Worm (Caenorhabditis elegans) whole organism, L1 larva: ENCODE data around the gene ddr-2.

Experiments
- C04F5.9 ChIP-seq: sonication (generic microtip); optimal IDR thresholded peaks from 2 replicates; lab custom pipeline; 2016; ENCODE audit warnings: missing genetic modification characterization, missing compliant biosample characterization
- C16A3.4 ChIP-seq: fragments of 150-350 bp; optimal IDR thresholded peaks from 2 replicates; lab custom pipeline; 2014; ENCODE audit warnings: missing biosample characterization, missing genetic modification characterization
- F16B12.6 ChIP-seq: fragments of 150-350 bp; optimal IDR thresholded peaks from 2 replicates; lab custom pipeline; 2014; ENCODE audit warnings: missing biosample characterization, missing genetic modification characterization
- Y116A8C.19 ChIP-seq: sonication (generic microtip); optimal IDR thresholded peaks from 2 replicates; lab custom pipeline; 2016; ENCODE audit warnings: missing compliant biosample characterization, missing genetic modification characterization, borderline replicate concordance
- aha-1 ChIP-seq: fragments of 150-350 bp; optimal IDR thresholded peaks from 2 replicates; lab custom pipeline; 2014; ENCODE audit warnings: missing biosample characterization, missing genetic modification characterization
- ama-1 ChIP-seq: fragments of 150-350 bp; optimal IDR thresholded peaks from 2 replicates; lab custom pipeline; 2014
- ceh-90 ChIP-seq: sonication (generic microtip); optimal IDR thresholded peaks from 2 replicates; lab custom pipeline; 2016; ENCODE audit warnings: missing genetic modification characterization, missing compliant biosample characterization
- ces-1 ChIP-seq: fragments of 150-350 bp; optimal IDR thresholded peaks from 2 replicates; lab custom pipeline; 2014; ENCODE audit warnings: missing biosample characterization, missing genetic modification reagents, missing genetic modification characterization
- dpl-1 ChIP-seq, 3 experiments: fragments of 150-350 bp in 2 of 3; sonication (generic microtip) in 1 of 3; optimal IDR thresholded peaks; 2 replicates each; lab custom pipeline; 2014 to 2017; ENCODE audit warnings: missing biosample characterization in 3 of 3, missing genetic modification characterization in 3 of 3, missing genetic modification reagents in 3 of 3
- efl-1 ChIP-seq, 4 experiments: fragments of 150-350 bp; optimal IDR thresholded peaks in 3 of 4; peaks in 1 of 4; 1 replicate in 1 of 4; 2 replicates in 3 of 4; lab custom pipeline; 2014; ENCODE audit warnings: missing biosample characterization in 2 of 4, missing genetic modification characterization in 2 of 4, missing genetic modification reagents in 2 of 4
- egl-13 ChIP-seq: sonication (generic microtip); optimal IDR thresholded peaks from 2 replicates; lab custom pipeline; 2016; ENCODE audit warnings: missing genotype, missing genetic modification reagents, missing genetic modification characterization, missing compliant biosample characterization
- elt-2 ChIP-seq: sonication (generic microtip); optimal IDR thresholded peaks from 2 replicates; lab custom pipeline; 2016; ENCODE audit warnings: missing genetic modification characterization, mild to moderate bottlenecking, inconsistent platforms, missing compliant biosample characterization, missing genetic modification reagents
- elt-3 ChIP-seq, 6 experiments: fragments of 150-350 bp in 1 of 6; sonication (generic microtip); optimal IDR thresholded peaks; 2 replicates each; lab custom pipeline; 2017 to 2018; ENCODE audit warnings: missing biosample characterization in 6 of 6, missing genetic modification characterization in 6 of 6, inconsistent platforms in 1 of 6
- ets-5 ChIP-seq: fragments of 200-800 bp; sonication (Bioruptor generic); IDR thresholded peaks from 2 replicates; pipeline ENCODE4 v1.3.6; 2022; ENCODE audit warnings: missing genetic modification characterization, missing compliant biosample characterization
- fkh-4 ChIP-seq: sonication (generic microtip); optimal IDR thresholded peaks from 2 replicates; lab custom pipeline; 2016; ENCODE audit warnings: missing compliant biosample characterization, missing genetic modification characterization, borderline replicate concordance
- fkh-8 ChIP-seq: sonication (generic microtip); optimal IDR thresholded peaks from 2 replicates; lab custom pipeline; 2016; ENCODE audit warnings: mild to moderate bottlenecking, missing genetic modification characterization, missing compliant biosample characterization
- hpl-2 ChIP-seq: fragments of 150-350 bp; optimal IDR thresholded peaks from 2 replicates; lab custom pipeline; 2014; ENCODE audit warnings: missing biosample characterization, missing genetic modification reagents, missing genetic modification characterization
- irx-1 ChIP-seq: sonication (generic microtip); optimal IDR thresholded peaks from 2 replicates; lab custom pipeline; 2016; ENCODE audit warnings: missing genetic modification characterization, missing compliant biosample characterization
- isw-1 ChIP-seq: fragments of 200-800 bp; sonication (Bioruptor generic); IDR thresholded peaks from 2 replicates; pipeline ENCODE4 v1.3.6; 2022; ENCODE audit warnings: missing genetic modification characterization, missing compliant biosample characterization
- lin-13 ChIP-seq: fragments of 150-350 bp; optimal IDR thresholded peaks from 2 replicates; lab custom pipeline; 2014; ENCODE audit warnings: missing biosample characterization, missing genetic modification reagents, missing genetic modification characterization
- lin-15B ChIP-seq: fragments of 150-350 bp; sonication (generic microtip); optimal IDR thresholded peaks from 3 replicates; lab custom pipeline; 2014; ENCODE audit warnings: missing biosample characterization, missing genetic modification characterization
- lin-39 ChIP-seq: fragments of 150-350 bp; optimal IDR thresholded peaks from 2 replicates; lab custom pipeline; 2014; ENCODE audit warnings: missing biosample characterization, missing genetic modification reagents, missing genetic modification characterization
- lsy-2 ChIP-seq, 2 experiments: fragments of 150-350 bp; optimal IDR thresholded peaks; 2 replicates each; lab custom pipeline; 2014; ENCODE audit warnings: missing biosample characterization in 2 of 2, missing genetic modification characterization in 2 of 2
- nhr-19 ChIP-seq: fragments of 200-800 bp; sonication (Bioruptor generic); conservative IDR thresholded peaks from 2 replicates; pipeline ENCODE4 v1.3.6; 2022; ENCODE audit warnings: missing genetic modification characterization, missing compliant biosample characterization
- nhr-20 ChIP-seq: sonication (generic microtip); optimal IDR thresholded peaks from 2 replicates; lab custom pipeline; 2016; ENCODE audit warnings: mild to moderate bottlenecking, missing genetic modification characterization, missing compliant biosample characterization
- nhr-28 ChIP-seq: fragments of 150-350 bp; optimal IDR thresholded peaks from 2 replicates; lab custom pipeline; 2014; ENCODE audit warnings: missing biosample characterization, missing genetic modification characterization
- nhr-47 ChIP-seq: sonication (generic microtip); optimal IDR thresholded peaks from 2 replicates; lab custom pipeline; 2016; ENCODE audit warnings: mild to moderate bottlenecking, missing genetic modification characterization, moderate library complexity, missing compliant biosample characterization
- nhr-76 ChIP-seq: sonication (generic microtip); optimal IDR thresholded peaks from 2 replicates; lab custom pipeline; 2017; ENCODE audit warnings: missing biosample characterization, missing genetic modification characterization
- nhr-84 ChIP-seq: sonication (generic microtip); optimal IDR thresholded peaks from 2 replicates; lab custom pipeline; 2017; ENCODE audit warnings: missing biosample characterization, missing genetic modification characterization
- nhr-90 ChIP-seq: sonication (generic microtip); optimal IDR thresholded peaks from 2 replicates; lab custom pipeline; 2016; ENCODE audit warnings: mild to moderate bottlenecking, missing genetic modification characterization, missing compliant biosample characterization; ENCODE audit not compliant: poor library complexity
- skn-1 ChIP-seq: fragments of 150-350 bp; optimal IDR thresholded peaks from 2 replicates; lab custom pipeline; 2014; ENCODE audit warnings: missing biosample characterization, missing genetic modification characterization
- sox-4 ChIP-seq: sonication (generic microtip); optimal IDR thresholded peaks from 2 replicates; lab custom pipeline; 2016; ENCODE audit warnings: missing genetic modification characterization, missing compliant biosample characterization
- sptf-1 ChIP-seq: fragments of 150-350 bp; optimal IDR thresholded peaks from 2 replicates; lab custom pipeline; 2014; ENCODE audit warnings: missing biosample characterization, missing genetic modification characterization
- tbx-2 ChIP-seq: sonication (generic microtip); optimal IDR thresholded peaks from 2 replicates; lab custom pipeline; 2016; ENCODE audit warnings: missing genetic modification characterization, missing compliant biosample characterization
- unc-130 ChIP-seq: fragments of 150-350 bp; optimal IDR thresholded peaks from 2 replicates; lab custom pipeline; 2017; ENCODE audit warnings: missing biosample characterization, missing genetic modification characterization, inconsistent platforms
- vab-15 ChIP-seq: sonication (generic microtip); optimal IDR thresholded peaks from 2 replicates; lab custom pipeline; 2017; ENCODE audit warnings: missing genotype, mild to moderate bottlenecking, missing genetic modification characterization, missing compliant biosample characterization
- xbp-1 ChIP-seq: sonication (generic microtip); optimal IDR thresholded peaks from 2 replicates; lab custom pipeline; 2016; ENCODE audit warnings: missing genetic modification characterization, missing compliant biosample characterization
- zag-1 ChIP-seq: fragments of 150-350 bp; optimal IDR thresholded peaks from 2 replicates; lab custom pipeline; 2014; ENCODE audit warnings: missing biosample characterization, missing genetic modification characterization
- zip-4 ChIP-seq: fragments of 200-800 bp; sonication (Bioruptor generic); optimal IDR thresholded peaks from 2 replicates; lab custom pipeline; 2018; ENCODE audit warnings: mild to moderate bottlenecking, missing genetic modification characterization, moderate library complexity, missing compliant biosample characterization

The ddr-2 gene

ce11 chrX:3291948-3292347, 23.2 kb upstream of the ddr-2 start:
- no peak for TF ChIP-seq ceh-90
- no peak for TF ChIP-seq egl-13
- TF ChIP-seq fkh-4 (tag; lab: Kevin White, UChicago): no peak
- TF ChIP-seq tbx-2 (tag; lab: Kevin White, UChicago): no peak
- no peak for TF ChIP-seq ces-1 (GFP tag; lab: Kevin White, UChicago)
- TF ChIP-seq zag-1 (tag; lab: Kevin White, UChicago): no peak
- TF ChIP-seq sptf-1 (tag; lab: Kevin White, UChicago): no peak
- TF ChIP-seq dpl-1 (GFP tag; optimal IDR thresholded peaks at IDR 0.05; lab: Kevin White, UChicago): no peak
- TF ChIP-seq sox-4: no peak
- no peak for TF ChIP-seq lsy-2 (tag; optimal IDR thresholded peaks at IDR 0.05; lab: Kevin White, UChicago)
- TF ChIP-seq nhr-76: no peak
- TF ChIP-seq F16B12.6 (tag; lab: Kevin White, UChicago): no peak

ce11 chrX:3296182-3296581, 18.9 kb upstream of the ddr-2 start, which contains the start of gene K09C4.2:
Gene K09C4.2 (plus strand): TSS chrX:3296482.
- TF ChIP-seq elt-3 (tag; optimal IDR thresholded peaks at IDR 0.05; lab: Kevin White, UChicago) (no peak), xbp-1 (no peak), hpl-2 (GFP tag; lab: Kevin White, UChicago) (no peak), nhr-19 (GFP tag; lab: Robert Waterston, UW) (no peak), lin-39 (tag; lab: Kevin White, UChicago) (no peak), isw-1 (GFP tag; lab: Robert Waterston, UW) (no peak), zip-4 (GFP tag; lab: Kevin White, UChicago) (no peak), nhr-90 (tag; lab: Kevin White, UChicago) (no peak), skn-1 (tag; lab: Kevin White, UChicago) (no peak), zag-1 (tag; lab: Kevin White, UChicago) (no peak), nhr-28 (tag; lab: Kevin White, UChicago) (no peak), fkh-8 (tag; lab: Kevin White, UChicago) (no peak), ets-5 (GFP tag; lab: Robert Waterston, UW) (no peak)
- TF ChIP-seq, all 84 proteins: peak for 0

ce11 chrX:3297812-3298211, 17.3 kb upstream of the ddr-2 start:
- TF ChIP-seq xbp-1 (no peak), ama-1 (lab: Kevin White, UChicago) (no peak), nhr-20 (tag; lab: Kevin White, UChicago) (peak; percentile 29), ces-1 (GFP tag; lab: Kevin White, UChicago) (no peak), nhr-47 (tag; lab: Kevin White, UChicago) (no peak), C04F5.9 (tag; lab: Kevin White, UChicago) (no peak), nhr-90 (tag; lab: Kevin White, UChicago) (no peak), efl-1 (optimal IDR thresholded peaks at IDR 0.05; lab: Kevin White, UChicago) (no peak), efl-1 (GFP tag; optimal IDR thresholded peaks at IDR 0.05 in 1 of 2; lab: Kevin White, UChicago) (no peak), Y116A8C.19 (tag; lab: Kevin White, UChicago) (no peak), irx-1 (no peak), C16A3.4 (tag; lab: Kevin White, UChicago) (no peak), aha-1 (no peak), lin-15B (no peak), lin-13 (no peak), elt-2 (peak; percentile 87), elt-3 (tag; optimal IDR thresholded peaks at IDR 0.05; lab: Kevin White, UChicago) (no peak), vab-15 (tag; lab: Kevin White, UChicago) (no peak), unc-130 (tag; lab: Kevin White, UChicago) (no peak)
- TF ChIP-seq, all 84 proteins: peak for 2

- TF ChIP-seq nhr-84 (tag; lab: Kevin White, UChicago): no peak
- TF ChIP-seq, all 84 proteins: peak for 0
These were observed 16.5 kb upstream of the ddr-2 start, which contains the start of gene K09C4.1 for ce11 chrX:3298582-3298981. Gene K09C4.1 (plus strand): TSS chrX:3298882.
